Fruit fly (Drosophila melanogaster) whole organism, embryonic: Measurements from ENCODE around the gene Kr-h1.

Experiments used
- ATbp ChIP-seq: fragments of 200-800 bp; sonication (Bioruptor generic); optimal IDR thresholded peaks from 2 replicates; lab custom pipeline; 2017; ENCODE audit warnings: missing biosample characterization, mild to moderate bottlenecking, missing genetic modification characterization, missing genetic modification reagents
- Ada2b ChIP-seq: fragments of 200-800 bp; sonication (Bioruptor generic); IDR thresholded peaks from 2 replicates; pipeline ENCODE4 v1.3.6; 2022; ENCODE audit warnings: missing biosample characterization, missing genetic modification characterization
- CG11093 ChIP-seq: fragments of 200-800 bp; sonication (Bioruptor generic); IDR thresholded peaks from 3 replicates; pipeline ENCODE4 v1.3.6; 2022; ENCODE audit warnings: missing biosample characterization, missing genetic modification characterization
- CG12219 ChIP-seq: fragments of 200-800 bp; sonication (Bioruptor generic); optimal IDR thresholded peaks from 3 replicates; lab custom pipeline; 2018; ENCODE audit warnings: missing biosample characterization, mild to moderate bottlenecking, missing genetic modification characterization
- CG12391 ChIP-seq: fragments of 200-800 bp; sonication (Bioruptor generic); optimal IDR thresholded peaks from 3 replicates; lab custom pipeline; 2018; ENCODE audit warnings: missing biosample characterization, mild to moderate bottlenecking, missing genetic modification characterization, moderate library complexity
- CG13287 ChIP-seq: fragments of 200-800 bp; sonication (Bioruptor generic); IDR thresholded peaks from 2 replicates; pipeline ENCODE4 v1.3.6; 2022; ENCODE audit warnings: missing biosample characterization, missing genetic modification characterization; ENCODE audit not compliant: partially characterized antibody
- CG14014 ChIP-seq: fragments of 200-800 bp; sonication (Bioruptor generic); IDR thresholded peaks from 2 replicates; pipeline ENCODE4 v1.3.6; 2022; ENCODE audit warnings: missing biosample characterization, missing genetic modification characterization
- CG2875 ChIP-seq: fragments of 200-800 bp; sonication (Bioruptor generic); optimal IDR thresholded peaks from 2 replicates; lab custom pipeline; 2017; ENCODE audit warnings: missing biosample characterization, mild to moderate bottlenecking, missing genetic modification characterization, missing genetic modification reagents
- CG3065 ChIP-seq: fragments of 200-800 bp; sonication (Bioruptor generic); optimal IDR thresholded peaks from 2 replicates; lab custom pipeline; 2016; ENCODE audit warnings: missing biosample characterization, missing genetic modification characterization
- CG42726 ChIP-seq: fragments of 200-800 bp; sonication (Bioruptor generic); IDR thresholded peaks from 2 replicates; pipeline ENCODE4 v1.3.6; 2022; ENCODE audit warnings: missing biosample characterization, missing genetic modification characterization; ENCODE audit not compliant: partially characterized antibody
- CG5180 ChIP-seq: fragments of 200-800 bp; sonication (Bioruptor generic); optimal IDR thresholded peaks from 3 replicates; lab custom pipeline; 2017; ENCODE audit warnings: missing biosample characterization, missing genetic modification characterization, mild to moderate bottlenecking, moderate library complexity, missing genetic modification reagents
- CG9727 ChIP-seq: fragments of 200-800 bp; sonication (Bioruptor generic); optimal IDR thresholded peaks from 3 replicates; lab custom pipeline; 2017; ENCODE audit warnings: missing biosample characterization, mild to moderate bottlenecking, missing genetic modification characterization
- Dek ChIP-seq: fragments of 200-800 bp; sonication (Bioruptor generic); optimal IDR thresholded peaks from 3 replicates; lab custom pipeline; 2019; ENCODE audit warnings: missing biosample characterization, mild to moderate bottlenecking, missing genetic modification characterization, moderate library complexity
- Doc3 ChIP-seq: fragments of 200-800 bp; sonication (Bioruptor generic); IDR thresholded peaks from 3 replicates; pipeline ENCODE4 v1.3.6; 2022; ENCODE audit warnings: missing biosample characterization, missing genetic modification characterization; ENCODE audit not compliant: partially characterized antibody
- Ets97D ChIP-seq: fragments of 200-800 bp; sonication (Bioruptor generic); optimal IDR thresholded peaks from 3 replicates; lab custom pipeline; 2016; ENCODE audit warnings: missing biosample characterization, missing genetic modification characterization
- HLH54F ChIP-seq: fragments of 200-800 bp; sonication (Bioruptor generic); optimal IDR thresholded peaks from 3 replicates; lab custom pipeline; 2016; ENCODE audit warnings: missing biosample characterization, missing genetic modification characterization
- Hr3 ChIP-seq: fragments of 200-800 bp; sonication (Bioruptor generic); optimal IDR thresholded peaks from 3 replicates; lab custom pipeline; 2016; ENCODE audit warnings: missing biosample characterization, missing genetic modification characterization
- Jarid2 ChIP-seq: fragments of 200-800 bp; sonication (Bioruptor generic); optimal IDR thresholded peaks from 3 replicates; lab custom pipeline; 2017; ENCODE audit warnings: mild to moderate bottlenecking, missing biosample characterization, missing genetic modification reagents, missing genetic modification characterization
- Mrtf ChIP-seq: fragments of 200-800 bp; sonication (Bioruptor generic); IDR thresholded peaks from 3 replicates; pipeline ENCODE4 v1.3.6; 2022; ENCODE audit warnings: missing biosample characterization, missing genetic modification characterization
- Nf-YA ChIP-seq: fragments of 200-800 bp; sonication (Bioruptor generic); IDR thresholded peaks from 2 replicates; pipeline ENCODE4 v1.3.6; 2022; ENCODE audit warnings: missing biosample characterization, missing genetic modification characterization
- Xrp1 ChIP-seq: fragments of 200-800 bp; sonication (Bioruptor generic); IDR thresholded peaks from 2 replicates; pipeline ENCODE4 v1.3.6; 2022; ENCODE audit warnings: missing biosample characterization, missing genetic modification characterization
- amos ChIP-seq: fragments of 200-800 bp; sonication (Bioruptor generic); IDR thresholded peaks from 2 replicates; pipeline ENCODE4 v1.3.6; 2022; ENCODE audit warnings: missing biosample characterization, missing genetic modification characterization; ENCODE audit not compliant: partially characterized antibody
- bbx ChIP-seq: fragments of 200-800 bp; sonication (Bioruptor generic); IDR thresholded peaks from 2 replicates; pipeline ENCODE4 v1.3.6; 2022; ENCODE audit warnings: missing biosample characterization, missing genetic modification characterization; ENCODE audit not compliant: partially characterized antibody
- cas ChIP-seq: fragments of 200-800 bp; sonication (Bioruptor generic); IDR thresholded peaks from 2 replicates; pipeline ENCODE4 v1.3.6; 2022; ENCODE audit warnings: missing biosample characterization, missing genetic modification characterization
- cg ChIP-seq: fragments of 200-800 bp; sonication (Bioruptor generic); optimal IDR thresholded peaks from 3 replicates; lab custom pipeline; 2019; ENCODE audit warnings: missing biosample characterization, mild to moderate bottlenecking, missing genetic modification characterization, moderate library complexity
- cwo ChIP-seq: fragments of 200-800 bp; sonication (Bioruptor generic); optimal IDR thresholded peaks from 3 replicates; lab custom pipeline; 2017; ENCODE audit warnings: missing biosample characterization, missing genetic modification characterization, mild to moderate bottlenecking, moderate library complexity, missing genetic modification reagents
- dati ChIP-seq: fragments of 200-800 bp; sonication (Bioruptor generic); IDR thresholded peaks from 2 replicates; pipeline ENCODE4 v1.3.6; 2022; ENCODE audit warnings: missing biosample characterization, missing genetic modification characterization
- fd3F ChIP-seq: fragments of 200-800 bp; sonication (Bioruptor generic); optimal IDR thresholded peaks from 2 replicates; lab custom pipeline; 2018; ENCODE audit warnings: missing biosample characterization, mild to moderate bottlenecking, missing genetic modification characterization, moderate library complexity
- her ChIP-seq: fragments of 200-800 bp; sonication (Bioruptor generic); optimal IDR thresholded peaks from 2 replicates; lab custom pipeline; 2016; ENCODE audit warnings: missing biosample characterization, missing genetic modification characterization
- mirr ChIP-seq: fragments of 200-800 bp; sonication (Bioruptor generic); optimal IDR thresholded peaks from 3 replicates; lab custom pipeline; 2018; ENCODE audit warnings: missing biosample characterization, mild to moderate bottlenecking, missing genetic modification characterization
- nau ChIP-seq: fragments of 200-800 bp; sonication (Bioruptor generic); optimal IDR thresholded peaks from 3 replicates; lab custom pipeline; 2017; ENCODE audit warnings: missing biosample characterization, mild to moderate bottlenecking, missing genetic modification characterization, missing genetic modification reagents
- oc ChIP-seq: fragments of 200-800 bp; sonication (Bioruptor generic); optimal IDR thresholded peaks from 2 replicates; lab custom pipeline; 2018; ENCODE audit warnings: missing biosample characterization, mild to moderate bottlenecking, missing genetic modification characterization, moderate library complexity
- pho ChIP-seq: fragments of 200-800 bp; sonication (Bioruptor generic); optimal IDR thresholded peaks from 2 replicates; lab custom pipeline; 2016; ENCODE audit warnings: missing biosample characterization, missing genetic modification characterization
- phol ChIP-seq: fragments of 200-800 bp; sonication (Bioruptor generic); optimal IDR thresholded peaks from 3 replicates; lab custom pipeline; 2018; ENCODE audit warnings: missing biosample characterization, mild to moderate bottlenecking, missing genetic modification characterization, moderate library complexity
- row ChIP-seq: fragments of 200-800 bp; sonication (Bioruptor generic); IDR thresholded peaks from 3 replicates; pipeline ENCODE4 v1.3.6; 2022; ENCODE audit warnings: missing biosample characterization, missing genetic modification characterization
- sd ChIP-seq: fragments of 200-800 bp; sonication (Bioruptor generic); optimal IDR thresholded peaks from 3 replicates; lab custom pipeline; 2018; ENCODE audit warnings: missing biosample characterization, mild to moderate bottlenecking, missing genetic modification characterization, moderate library complexity
- stwl ChIP-seq: fragments of 200-800 bp; sonication (Bioruptor generic); optimal IDR thresholded peaks from 3 replicates; lab custom pipeline; 2018; ENCODE audit warnings: missing biosample characterization, mild to moderate bottlenecking, missing genetic modification characterization, moderate library complexity
- tx ChIP-seq: fragments of 200-800 bp; sonication (Bioruptor generic); optimal IDR thresholded peaks from 2 replicates; lab custom pipeline; 2016; ENCODE audit warnings: missing biosample characterization, missing genetic modification characterization
- vvl ChIP-seq: fragments of 200-800 bp; sonication (Bioruptor generic); IDR thresholded peaks from 2 replicates; pipeline ENCODE4 v1.3.6; 2022; ENCODE audit warnings: missing biosample characterization, missing genetic modification characterization
- wor ChIP-seq: fragments of 200-800 bp; sonication (Bioruptor generic); IDR thresholded peaks from 2 replicates; pipeline ENCODE4 v1.3.6; 2022; ENCODE audit warnings: missing biosample characterization, missing genetic modification characterization
- z ChIP-seq: fragments of 200-800 bp; sonication (Bioruptor generic); IDR thresholded peaks from 3 replicates; pipeline ENCODE4 v1.3.6; 2022; ENCODE audit warnings: missing biosample characterization, missing genetic modification characterization
- zfh1 ChIP-seq: fragments of 200-800 bp; sonication (Bioruptor generic); IDR thresholded peaks from 3 replicates; pipeline ENCODE4 v1.3.6; 2022; ENCODE audit warnings: missing biosample characterization, missing genetic modification characterization

The Kr-h1 gene

dm6 chr2L:6076143-6076542, 6.3 kb upstream of the Kr-h1 start (continued):
- no peak for TF ChIP-seq CG9727 (GFP tag; lab: Kevin White, UChicago)
- no peak for TF ChIP-seq Hr3 (GFP tag; lab: Kevin White, UChicago)
- no peak for TF ChIP-seq amos (GFP tag; lab: Robert Waterston, UW)
- TF ChIP-seq HLH54F = no peak
- peak; percentile 97 for TF ChIP-seq z (GFP tag; lab: Robert Waterston, UW)
- peak; percentile 40 for TF ChIP-seq CG5180 (GFP tag; lab: Kevin White, UChicago)
- no peak for TF ChIP-seq Mrtf (GFP tag; lab: Robert Waterston, UW)
- no peak for TF ChIP-seq ATbp
- no peak for TF ChIP-seq wor (GFP tag; lab: Robert Waterston, UW)
- peak; percentile 1 for TF ChIP-seq sd (tag; lab: Kevin White, UChicago)
- 0 out of 2 replicates have a peak, but pooled peaks have one; percentile 25 for TF ChIP-seq vvl (GFP tag; lab: Robert Waterston, UW)
- no peak for TF ChIP-seq zfh1 (GFP tag; lab: Robert Waterston, UW)
- no peak for TF ChIP-seq CG14014 (GFP tag; lab: Robert Waterston, UW)
- no peak for TF ChIP-seq Doc3 (GFP tag; lab: Robert Waterston, UW)
- no peak for TF ChIP-seq row
- TF ChIP-seq cwo (GFP tag; lab: Kevin White, UChicago) = no peak
- TF ChIP-seq CG11093 (GFP tag; lab: Robert Waterston, UW) = no peak
- no peak for TF ChIP-seq tx (GFP tag; lab: Kevin White, UChicago)
- TF ChIP-seq Xrp1 (GFP tag; lab: Robert Waterston, UW) = no peak
- TF ChIP-seq phol (tag; lab: Kevin White, UChicago) = no peak
- no peak for TF ChIP-seq nau
- no peak for TF ChIP-seq oc
- TF ChIP-seq CG42726 (GFP tag; lab: Robert Waterston, UW) = no peak; the same call in 1 of the 2 replicates
- no peak for TF ChIP-seq pho (GFP tag; lab: Kevin White, UChicago)
- no peak for TF ChIP-seq mirr (GFP tag; lab: Kevin White, UChicago)
- no peak for TF ChIP-seq Nf-YA (GFP tag; lab: Robert Waterston, UW)
- no peak for TF ChIP-seq CG3065 (GFP tag; lab: Kevin White, UChicago)
- peak; percentile 71 for TF ChIP-seq cg (GFP tag; lab: Kevin White, UChicago)
- TF ChIP-seq her (GFP tag; lab: Kevin White, UChicago) = no peak
- no peak for TF ChIP-seq Dek (tag; lab: Kevin White, UChicago)
- no peak for TF ChIP-seq cas
- no peak for TF ChIP-seq Ada2b (GFP tag; lab: Robert Waterston, UW)
- peak; percentile 8; the same call in 1 of the 2 replicates for TF ChIP-seq CG13287 (GFP tag; lab: Robert Waterston, UW)
- TF ChIP-seq CG2875 = no peak
- TF ChIP-seq Jarid2 = no peak
- TF ChIP-seq stwl (tag; lab: Kevin White, UChicago) = peak; percentile 14
- no peak for TF ChIP-seq fd3F
- no peak for TF ChIP-seq CG12391
- TF ChIP-seq Ets97D = no peak
- TF ChIP-seq CG12219 (GFP tag; lab: Kevin White, UChicago) = no peak
- no peak; the same call in 1 of the 2 replicates for TF ChIP-seq bbx (GFP tag; lab: Robert Waterston, UW)
- TF ChIP-seq dati (GFP tag; lab: Robert Waterston, UW) = no peak
